Fruit fly (Drosophila melanogaster) whole organism: ENCODE measurements around the gene CrebA.

ENCODE experiments used
- CG8478 ChIP-seq: fragments of >200 bp; optimal IDR thresholded peaks from 2 replicates; lab custom pipeline; 2018; ENCODE audit warnings: inconsistent platforms
- Dll ChIP-seq: fragments of >200 bp; optimal IDR thresholded peaks from 2 replicates; lab custom pipeline; 2017
- EcR ChIP-seq, 2 experiments: fragments of >200 bp; optimal IDR thresholded peaks; 2 replicates each; lab custom pipeline; 2017; ENCODE audit warnings: missing biosample characterization in 2 of 2, missing genetic modification characterization in 2 of 2, missing genetic modification reagents in 2 of 2
- pan ChIP-seq: fragments of >200 bp; optimal IDR thresholded peaks from 2 replicates; lab custom pipeline; 2017
- psq ChIP-seq: fragments of >200 bp; optimal IDR thresholded peaks from 2 replicates; lab custom pipeline; 2017
- usp ChIP-seq: fragments of >200 bp; optimal IDR thresholded peaks from 2 replicates; lab custom pipeline; 2017; ENCODE audit warnings: missing biosample characterization, missing genetic modification characterization, mixed read lengths

dm6 chr3L:15504687-15505086, 30.5 kb upstream of the CrebA start, which contains the start of gene CG7857:
- TF ChIP-seq pan (lab: Kevin White, UChicago) (no peak), usp (GFP tag; lab: Kevin White, UChicago) (no peak), EcR (GFP tag; optimal IDR thresholded peaks at IDR 0.05; lab: Kevin White, UChicago) (no peak), Dll (lab: Kevin White, UChicago) (no peak), psq (lab: Kevin White, UChicago) (no peak), CG8478 (lab: Kevin White, UChicago) (no peak)
